Worm (Caenorhabditis elegans): ENCODE results near the gene Y82E9BL.1.

ce11 chrIII:1389988-1390387 lies 34.8 kb upstream of the Y82E9BL.1 start:
- TF ChIP-seq ceh-13 (GFP tag; optimal IDR thresholded peaks at IDR 0.05) (no peak), ama-1 (optimal IDR thresholded peaks at IDR 0.05) (no peak), ceh-36 (tag; optimal IDR thresholded peaks at IDR 0.05) (no peak), scrt-1 (GFP tag; IDR thresholded peaks at IDR 0.05) (no peak), hmbx-1 (tag; optimal IDR thresholded peaks at IDR 0.05) (no peak), ets-7 (tag; optimal IDR thresholded peaks at IDR 0.05) (no peak), flt-1 (GFP tag; IDR thresholded peaks at IDR 0.05) (no peak), hnd-1 (tag; optimal IDR thresholded peaks at IDR 0.05) (no peak)
